Worm (Caenorhabditis elegans) whole organism, mixed stage, embryonic: ENCODE data around the gene cyp-33A1.

Experiments
- M03D4.4 ChIP-seq: sonication (generic microtip); optimal IDR thresholded peaks from 2 replicates; lab custom pipeline; 2017; ENCODE audit warnings: mild to moderate bottlenecking, missing genetic modification characterization, missing compliant biosample characterization
- ceh-43 ChIP-seq: fragments of 200-800 bp; sonication (Bioruptor generic); optimal IDR thresholded peaks from 2 replicates; lab custom pipeline; 2018; ENCODE audit warnings: mild to moderate bottlenecking, missing genetic modification characterization, moderate library complexity, missing compliant biosample characterization
- ceh-83 ChIP-seq: fragments of 200-800 bp; sonication (Bioruptor generic); optimal IDR thresholded peaks from 2 replicates; lab custom pipeline; 2018; ENCODE audit warnings: mild to moderate bottlenecking, missing genetic modification characterization, missing compliant biosample characterization
- cnd-1 ChIP-seq: fragments of 200-800 bp; sonication (Bioruptor generic); optimal IDR thresholded peaks from 2 replicates; lab custom pipeline; 2018; ENCODE audit warnings: mild to moderate bottlenecking, missing genetic modification characterization, missing compliant biosample characterization
- elt-1 ChIP-seq: sonication (generic microtip); optimal IDR thresholded peaks from 2 replicates; lab custom pipeline; 2017; ENCODE audit warnings: missing genetic modification characterization, mild to moderate bottlenecking, missing compliant biosample characterization, antibody characterized with exemption, moderate library complexity, borderline replicate concordance; ENCODE audit not compliant: insufficient read depth
- flh-1 ChIP-seq: fragments of 200-800 bp; sonication (Bioruptor generic); optimal IDR thresholded peaks from 2 replicates; lab custom pipeline; 2018; ENCODE audit warnings: mild to moderate bottlenecking, missing genetic modification characterization, moderate library complexity, missing compliant biosample characterization
- hlh-1 ChIP-seq: fragments of 150-350 bp; optimal IDR thresholded peaks from 2 replicates; lab custom pipeline; 2014; ENCODE audit warnings: missing biosample characterization, missing genetic modification reagents, missing genetic modification characterization
- lin-32 ChIP-seq: fragments of 200-800 bp; sonication (Bioruptor generic); optimal IDR thresholded peaks from 2 replicates; lab custom pipeline; 2018; ENCODE audit warnings: mild to moderate bottlenecking, missing genetic modification characterization, missing compliant biosample characterization
- mab-5 ChIP-seq: fragments of 150-350 bp; optimal IDR thresholded peaks from 2 replicates; lab custom pipeline; 2014; ENCODE audit warnings: missing biosample characterization, missing genetic modification characterization
- nhr-12 ChIP-seq: fragments of 150-350 bp; optimal IDR thresholded peaks from 2 replicates; lab custom pipeline; 2014; ENCODE audit warnings: missing biosample characterization, missing genetic modification characterization
- nhr-28 ChIP-seq: fragments of 150-350 bp; optimal IDR thresholded peaks from 2 replicates; lab custom pipeline; 2014; ENCODE audit warnings: missing biosample characterization, missing genetic modification characterization
- sem-2 ChIP-seq: fragments of 200-800 bp; sonication (Bioruptor generic); optimal IDR thresholded peaks from 2 replicates; lab custom pipeline; 2018; ENCODE audit warnings: mild to moderate bottlenecking, missing genetic modification characterization, missing compliant biosample characterization
- unc-120 ChIP-seq: sonication (generic microtip); optimal IDR thresholded peaks from 2 replicates; lab custom pipeline; 2017; ENCODE audit warnings: missing genetic modification characterization, missing compliant biosample characterization; ENCODE audit not compliant: poor library complexity, severe bottlenecking
- unc-39 ChIP-seq: fragments of 150-350 bp; optimal IDR thresholded peaks from 2 replicates; lab custom pipeline; 2014; ENCODE audit warnings: missing biosample characterization, missing genetic modification characterization
- zip-8 ChIP-seq: fragments of 150-350 bp; optimal IDR thresholded peaks from 2 replicates; lab custom pipeline; 2014; ENCODE audit warnings: missing biosample characterization, missing genetic modification characterization

cyp-33A1 gene

DNA sequence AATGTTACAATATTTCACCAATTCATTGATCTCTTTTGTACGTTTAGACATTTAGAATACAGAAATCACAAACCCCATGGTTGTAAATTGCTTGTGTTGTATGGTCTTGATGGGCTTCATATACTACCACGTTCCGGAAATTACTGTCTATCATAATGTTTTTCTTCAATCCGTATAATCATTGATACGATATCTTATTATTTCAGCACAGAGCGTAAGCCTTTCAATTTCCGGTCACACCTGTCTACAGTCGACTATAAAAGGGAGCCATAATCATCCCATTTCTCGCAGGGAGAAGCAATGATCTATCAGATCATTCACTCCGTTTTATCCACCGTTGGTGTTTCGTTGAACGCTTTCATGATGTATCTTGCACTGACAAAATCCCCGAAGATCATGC, 51.8 kb downstream of the cyp-33A1 start, which contains the start of gene srd-30:
srd-30 (plus strand) TSS at position 301 of the 400 bp plus-strand sequence.
- TF ChIP-seq lin-32 (GFP tag; lab: Kevin White, UChicago) (no peak), cnd-1 (tag; lab: Kevin White, UChicago) (no peak), sem-2 (GFP tag; lab: Kevin White, UChicago) (no peak), zip-8 (tag; lab: Kevin White, UChicago) (no peak), hlh-1 (no peak), ceh-83 (no peak), nhr-12 (no peak), nhr-28 (tag; lab: Kevin White, UChicago) (no peak), unc-39 (tag; lab: Kevin White, UChicago) (no peak), unc-120 (no peak), flh-1 (GFP tag; lab: Kevin White, UChicago) (no peak), elt-1 (tag; lab: Kevin White, UChicago) (no peak), ceh-43 (GFP tag; lab: Kevin White, UChicago) (no peak), mab-5 (tag; lab: Kevin White, UChicago) (no peak), M03D4.4 (no peak)
- TF ChIP-seq, all 35 proteins: peak for 0
